Fruit fly (Drosophila melanogaster): ENCODE results near the gene Saysd1.
A peak's percentile ranks its signal among the peaks of the same experiment; 100 is the strongest.

Saysd1 gene

dm6 chr3R:25215123-25215522 is at the start of gene Saysd1:
Gene Saysd1, minus strand, starts transcription at chr3R:25215188.
- TF ChIP-seq Hr96 (GFP tag; optimal IDR thresholded peaks at IDR 0.05) (peak; percentile 12), kay (GFP tag; ENCODE audit: borderline replicate concordance) (peak; percentile 71), Mnt (GFP tag; optimal IDR thresholded peaks at IDR 0.05) (no peak), CG14711 (tag; optimal IDR thresholded peaks at IDR 0.05) (peak; percentile 3), Crg-1 (GFP tag; optimal IDR thresholded peaks at IDR 0.05) (no peak), CG7045 (GFP tag; optimal IDR thresholded peaks at IDR 0.05) (peak; percentile 21), toe (GFP tag; optimal IDR thresholded peaks at IDR 0.05) (peak; percentile 51)

dm6 chr3R:25262322-25262761 is 47.4 kb upstream of the Saysd1 start, which contains the start of the genes Kdsr and CG11858:
Gene Kdsr, minus strand, starts transcription at chr3R:25262498.
Gene CG11858, plus strand, starts transcription at chr3R:25262741.
- peak; percentile 44 for TF ChIP-seq pad (GFP tag; optimal IDR thresholded peaks at IDR 0.05)
- no peak for TF ChIP-seq kay (GFP tag; ENCODE audit: borderline replicate concordance)
- peak; percentile 66 for TF ChIP-seq CG12768 (GFP tag; optimal IDR thresholded peaks at IDR 0.05)
- TF ChIP-seq CG14711 (tag; optimal IDR thresholded peaks at IDR 0.05), result peak; percentile 74
- TF ChIP-seq cic (GFP tag; optimal IDR thresholded peaks at IDR 0.05), result peak; percentile 75
- no peak for TF ChIP-seq cnc (optimal IDR thresholded peaks at IDR 0.05)
- TF ChIP-seq tj (GFP tag; optimal IDR thresholded peaks at IDR 0.05), result peak; percentile 39
- peak; percentile 42 for TF ChIP-seq CG7045 (GFP tag; optimal IDR thresholded peaks at IDR 0.05)
- peak; percentile 24 for TF ChIP-seq ovo (GFP tag; optimal IDR thresholded peaks at IDR 0.05)
- peak; percentile 48 for TF ChIP-seq CG33017 (tag; optimal IDR thresholded peaks at IDR 0.05)
- TF ChIP-seq Hr96 (GFP tag; optimal IDR thresholded peaks at IDR 0.05), result no peak
- peak; percentile 40 for TF ChIP-seq Clk (GFP tag; optimal IDR thresholded peaks at IDR 0.05)
- TF ChIP-seq CG5204 (GFP tag; optimal IDR thresholded peaks at IDR 0.05), result no peak
- TF ChIP-seq CG11617 (GFP tag; optimal IDR thresholded peaks at IDR 0.05), result peak; percentile 64
- TF ChIP-seq Mnt (GFP tag; optimal IDR thresholded peaks at IDR 0.05), result peak; percentile 83
- TF ChIP-seq CG1620 (GFP tag; optimal IDR thresholded peaks at IDR 0.05), result peak; percentile 58
- no peak for TF ChIP-seq toe (GFP tag; optimal IDR thresholded peaks at IDR 0.05)
- TF ChIP-seq CG7101 (tag; optimal IDR thresholded peaks at IDR 0.05), result peak; percentile 81
- TF ChIP-seq Crg-1 (GFP tag; optimal IDR thresholded peaks at IDR 0.05), result peak; percentile 27
- peak; percentile 84 for TF ChIP-seq bab1 (GFP tag; optimal IDR thresholded peaks at IDR 0.05)

- TF ChIP-seq CG14711 (tag; optimal IDR thresholded peaks at IDR 0.05) (no peak), cic (GFP tag; optimal IDR thresholded peaks at IDR 0.05) (peak; percentile 16)
Observed at dm6 chr3R:25260670-25261069, 45.7 kb upstream of the Saysd1 start.

DNA sequence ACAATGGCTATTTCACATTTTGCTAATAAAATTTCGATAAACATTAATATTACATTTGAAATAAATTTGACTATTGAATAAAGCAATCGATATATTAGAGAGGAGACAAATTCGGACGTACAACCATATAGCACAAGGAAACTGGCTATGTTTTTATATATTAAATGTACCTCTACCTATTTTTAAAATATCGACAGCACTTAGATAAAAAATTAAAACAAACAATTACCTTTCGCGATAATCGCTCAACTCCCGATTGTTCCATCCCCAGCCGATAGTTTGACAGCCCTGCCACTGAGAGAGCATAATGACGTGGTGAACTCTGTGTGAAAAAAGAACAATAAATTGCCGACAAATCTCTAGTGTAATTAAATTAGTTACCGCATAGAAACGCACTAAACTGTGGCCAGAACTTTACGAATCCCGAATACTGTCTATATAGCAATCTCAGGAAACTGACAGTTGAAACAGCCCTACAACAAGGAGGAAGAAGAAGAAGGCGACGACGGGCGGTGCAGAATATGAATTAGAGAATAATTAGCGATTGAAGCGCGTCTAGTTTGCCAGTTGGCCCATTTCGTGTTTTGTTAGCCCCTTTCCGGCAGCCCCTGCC is 43.7 kb upstream of the Saysd1 start, which contains the start of gene CG11857:
CG11857 (plus strand) TSS at position 271 of the 613 bp plus-strand sequence.
- TF ChIP-seq ovo (GFP tag; optimal IDR thresholded peaks at IDR 0.05) (peak; percentile 94), bab1 (GFP tag; optimal IDR thresholded peaks at IDR 0.05) (peak; percentile 98), toe (GFP tag; optimal IDR thresholded peaks at IDR 0.05) (peak; percentile 99), CG33017 (tag; optimal IDR thresholded peaks at IDR 0.05) (peak; percentile 95), CG14711 (tag; optimal IDR thresholded peaks at IDR 0.05) (peak; percentile 94), cic (GFP tag; optimal IDR thresholded peaks at IDR 0.05) (peak; percentile 84), kay (GFP tag; ENCODE audit: borderline replicate concordance) (no peak), CG11617 (GFP tag; optimal IDR thresholded peaks at IDR 0.05) (peak; percentile 97), pad (GFP tag; optimal IDR thresholded peaks at IDR 0.05) (peak; percentile 89), CG5204 (GFP tag; optimal IDR thresholded peaks at IDR 0.05) (no peak), cnc (optimal IDR thresholded peaks at IDR 0.05) (no peak), tj (GFP tag; optimal IDR thresholded peaks at IDR 0.05) (peak; percentile 87), Hr96 (GFP tag; optimal IDR thresholded peaks at IDR 0.05) (peak; percentile 98), Clk (GFP tag; optimal IDR thresholded peaks at IDR 0.05) (peak; percentile 98), CG12768 (GFP tag; optimal IDR thresholded peaks at IDR 0.05) (peak; percentile 98), CG7045 (GFP tag; optimal IDR thresholded peaks at IDR 0.05) (peak; percentile 97), Mnt (GFP tag; optimal IDR thresholded peaks at IDR 0.05) (peak; percentile 92), Crg-1 (GFP tag; optimal IDR thresholded peaks at IDR 0.05) (peak; percentile 98), CG7101 (tag; optimal IDR thresholded peaks at IDR 0.05) (peak; percentile 98), CG1620 (GFP tag; optimal IDR thresholded peaks at IDR 0.05) (peak; percentile 99)

DNA sequence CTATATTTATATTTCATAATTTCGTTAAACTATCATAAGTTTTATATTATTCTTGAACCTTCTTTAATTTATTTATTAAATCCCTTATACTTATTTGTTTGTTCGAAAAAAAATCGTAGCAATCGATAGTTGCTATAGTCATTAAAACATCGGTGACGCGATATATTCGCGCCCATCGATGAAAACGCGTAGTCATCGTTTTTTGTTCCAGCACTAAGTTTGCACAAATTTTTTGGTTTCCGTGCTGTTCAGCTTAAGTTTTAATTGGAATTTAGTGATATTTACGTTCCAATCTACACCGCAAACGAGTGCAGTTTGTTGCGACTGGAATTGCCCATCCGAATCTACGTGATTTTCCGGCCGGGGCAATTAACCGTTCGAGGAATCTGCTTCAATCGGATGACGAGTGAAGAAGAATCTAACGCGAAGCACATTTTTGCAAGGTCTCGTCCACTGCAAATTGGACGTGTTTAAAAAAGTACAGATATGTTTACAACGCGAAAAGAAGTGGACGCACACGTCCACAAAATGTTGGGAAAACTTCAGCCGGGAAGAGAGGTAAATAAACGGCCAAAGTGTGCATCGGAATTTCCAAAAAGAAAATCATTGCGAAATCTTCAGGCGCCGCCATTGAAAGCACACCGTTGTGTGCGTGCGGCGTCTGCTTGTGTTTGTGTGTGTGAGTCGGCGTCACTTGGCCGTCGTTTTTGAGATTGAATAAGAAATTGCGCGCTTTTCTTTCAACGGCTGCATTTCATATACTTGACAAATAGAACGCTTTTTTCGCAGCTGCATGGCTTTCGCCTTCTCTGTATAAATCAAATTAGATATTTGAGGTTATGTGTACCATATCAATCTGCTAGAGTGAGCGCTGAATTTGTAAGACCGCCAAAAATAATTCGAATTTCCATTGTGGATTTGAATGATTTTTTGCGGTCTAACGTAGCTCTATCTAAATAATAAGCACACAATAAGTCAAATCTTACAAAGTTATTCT is 34.5 kb upstream of the Saysd1 start, which contains the start of gene Nup358:
Nup358 (plus strand) TSS at position 204 of the 997 bp plus-strand sequence.
- TF ChIP-seq CG11617 (GFP tag; optimal IDR thresholded peaks at IDR 0.05) (peak; percentile 30), Crg-1 (GFP tag; optimal IDR thresholded peaks at IDR 0.05) (no peak), CG7101 (tag; optimal IDR thresholded peaks at IDR 0.05) (peak; percentile 28), ovo (GFP tag; optimal IDR thresholded peaks at IDR 0.05) (peak; percentile 4), bab1 (GFP tag; optimal IDR thresholded peaks at IDR 0.05) (peak; percentile 43), Mnt (GFP tag; optimal IDR thresholded peaks at IDR 0.05) (peak; percentile 49), CG5204 (GFP tag; optimal IDR thresholded peaks at IDR 0.05) (no peak), CG1620 (GFP tag; optimal IDR thresholded peaks at IDR 0.05) (peak; percentile 40), tj (GFP tag; optimal IDR thresholded peaks at IDR 0.05) (peak; percentile 98), cnc (optimal IDR thresholded peaks at IDR 0.05) (peak; percentile 20 to 70), CG33017 (tag; optimal IDR thresholded peaks at IDR 0.05) (no peak)
